Worm (Caenorhabditis elegans): Measurements from ENCODE around the gene R102.6.
"Not testable (repeated sequence)": the region's sequence is repeated elsewhere in the genome, so short reads cannot be mapped to it uniquely, and the experiment has no call there.

Gene R102.6

DNA sequence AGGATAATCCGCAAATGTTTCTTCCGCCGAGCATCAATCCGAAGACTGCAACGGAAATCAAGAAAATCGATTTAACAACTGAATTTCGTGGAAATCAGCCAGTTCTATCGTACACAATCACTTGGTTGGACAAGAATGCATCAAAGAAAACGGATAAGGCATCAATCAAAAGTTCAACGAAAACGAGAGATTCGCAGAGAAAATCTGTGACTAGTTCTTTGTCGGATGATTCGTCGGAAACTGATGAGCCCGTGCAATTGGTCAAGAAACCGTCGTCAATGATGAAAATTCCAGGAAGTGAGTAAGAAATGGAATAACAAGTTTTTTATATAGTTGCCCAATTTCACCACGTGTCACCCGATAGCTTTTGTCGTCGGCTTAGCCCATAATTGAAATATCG lies at the start of gene R102.6:
Gene R102.6 (minus strand): TSS at position 101 of the 400 bp plus-strand sequence.
- TF ChIP-seq W03F9.2 (tag; optimal IDR thresholded peaks at IDR 0.05): no peak
- no peak for TF ChIP-seq him-1 (tag; optimal IDR thresholded peaks at IDR 0.05)
- no peak for TF ChIP-seq dao-5 (tag; optimal IDR thresholded peaks at IDR 0.05)

DNA sequence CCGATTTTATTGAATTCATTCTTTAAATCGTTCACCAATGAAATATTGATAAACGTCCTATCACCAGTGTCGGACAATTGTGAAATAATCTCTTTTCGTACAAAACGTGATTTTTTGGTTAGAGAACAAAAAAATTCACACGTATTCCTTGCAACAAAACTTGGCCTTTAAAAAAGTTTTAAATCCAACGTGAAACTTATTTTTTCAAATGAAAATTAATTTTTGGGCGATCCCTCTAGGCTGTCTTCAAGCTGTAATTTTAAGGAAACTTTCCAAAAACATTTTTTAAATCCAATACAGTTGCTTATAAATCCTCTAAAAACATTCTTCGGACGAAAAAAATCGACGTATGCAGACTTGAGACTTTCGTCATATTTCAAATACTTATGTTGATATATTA lies 48.7 kb upstream of the R102.6 start, which contains the start of gene T25B9.5:
Gene T25B9.5 (minus strand): TSS at position 101 of the 400 bp plus-strand sequence.
- TF ChIP-seq dao-5 (tag; optimal IDR thresholded peaks at IDR 0.05) (no peak), him-1 (tag; optimal IDR thresholded peaks at IDR 0.05) (no peak), W03F9.2 (tag; optimal IDR thresholded peaks at IDR 0.05) (no peak)

DNA sequence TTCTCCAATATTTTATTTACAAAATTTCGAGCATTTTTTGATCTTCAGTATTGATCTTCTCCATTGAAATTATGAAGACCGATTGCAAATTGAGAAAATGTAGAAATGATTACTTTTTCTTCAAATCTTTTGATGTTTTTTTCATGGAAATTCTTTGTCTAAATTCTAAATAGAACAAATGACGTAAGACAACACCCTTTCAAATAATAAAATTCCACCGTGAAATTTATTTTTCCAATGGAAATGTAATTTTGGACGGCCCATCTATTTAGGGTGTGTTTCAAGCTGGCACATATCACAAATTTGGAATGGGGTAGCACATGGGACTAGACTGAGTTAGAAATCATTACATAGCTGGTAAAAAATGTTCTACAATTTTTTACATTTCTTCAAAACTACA lies 45.8 kb upstream of the R102.6 start, which contains the start of gene T25B9.2:
Gene T25B9.2 (minus strand): TSS at position 101 of the 400 bp plus-strand sequence.
- not testable (repeated sequence) for TF ChIP-seq him-1, W03F9.2, dao-5 (tag; optimal IDR thresholded peaks at IDR 0.05)

DNA sequence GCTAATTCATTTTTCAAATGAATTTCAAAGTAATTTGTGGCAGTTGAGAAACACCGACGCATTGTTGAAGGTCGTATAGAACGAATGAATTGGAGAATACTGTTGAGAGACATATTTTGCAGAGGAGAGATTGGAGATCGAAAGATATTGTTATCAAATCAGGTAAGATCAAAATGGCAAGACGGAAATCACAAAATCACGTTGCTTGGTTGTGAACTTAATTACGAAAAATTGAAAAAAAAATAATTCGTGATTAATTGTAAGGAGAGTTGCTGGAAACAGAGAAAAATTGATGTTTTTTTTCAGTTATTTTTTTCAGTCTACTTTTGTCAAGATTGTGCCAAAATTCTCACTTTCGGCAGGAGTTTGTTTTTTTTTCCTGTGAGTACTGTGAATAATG lies 44.1 kb upstream of the R102.6 start, which contains the start of gene T25B9.1:
Gene T25B9.1 (minus strand): TSS at position 101 of the 400 bp plus-strand sequence.
- TF ChIP-seq W03F9.2 (tag; optimal IDR thresholded peaks at IDR 0.05) (no peak), him-1 (tag; optimal IDR thresholded peaks at IDR 0.05) (no peak), dao-5 (tag; optimal IDR thresholded peaks at IDR 0.05) (no peak)

DNA sequence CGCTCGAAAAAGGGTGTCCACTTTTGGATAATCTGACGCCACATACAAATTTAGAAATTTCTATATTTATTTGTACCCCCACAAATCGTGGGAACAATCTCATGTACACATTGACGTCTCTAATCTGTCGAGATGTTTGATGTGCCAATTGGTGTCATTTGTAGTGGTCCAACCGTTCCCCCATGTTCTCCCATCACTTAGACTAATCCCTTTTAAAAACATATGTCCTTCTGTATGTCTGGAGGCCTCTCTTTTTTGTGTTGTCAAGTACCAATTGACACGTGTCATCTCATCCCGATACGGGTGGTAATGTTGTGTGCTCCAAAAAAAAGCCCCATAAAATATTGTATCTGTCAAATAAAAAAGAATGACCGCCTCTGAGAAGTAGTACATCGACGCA lies 39.3 kb upstream of the R102.6 start:
- no peak for TF ChIP-seq W03F9.2 (tag; optimal IDR thresholded peaks at IDR 0.05)
- TF ChIP-seq dao-5 (tag; optimal IDR thresholded peaks at IDR 0.05): no peak
- TF ChIP-seq him-1 (tag; optimal IDR thresholded peaks at IDR 0.05): no peak

DNA sequence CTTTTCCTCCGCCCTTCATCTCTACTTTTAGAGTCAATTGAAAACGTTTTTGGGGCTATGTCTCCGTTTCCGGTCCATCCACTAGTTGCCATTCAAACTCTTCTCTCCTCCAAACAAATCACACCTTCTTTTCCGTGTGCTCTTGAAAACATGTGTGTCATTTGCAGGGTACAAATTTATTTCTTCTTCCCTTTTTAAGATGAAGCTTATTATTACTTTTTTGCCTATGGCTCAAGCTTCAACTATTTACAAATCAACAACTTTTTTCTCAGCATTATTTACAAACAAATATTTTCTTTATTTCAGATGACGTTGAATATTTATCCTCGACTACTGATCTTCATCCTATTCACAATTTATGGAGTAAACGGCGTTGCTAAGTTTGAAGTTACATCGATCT lies 38.5 kb upstream of the R102.6 start, which contains the start of gene T25B9.3:
Gene T25B9.3 (plus strand): TSS at position 301 of the 400 bp plus-strand sequence.
- TF ChIP-seq him-1 (tag; optimal IDR thresholded peaks at IDR 0.05): no peak
- TF ChIP-seq dao-5 (tag; optimal IDR thresholded peaks at IDR 0.05): no peak
- no peak for TF ChIP-seq W03F9.2 (tag; optimal IDR thresholded peaks at IDR 0.05)

DNA sequence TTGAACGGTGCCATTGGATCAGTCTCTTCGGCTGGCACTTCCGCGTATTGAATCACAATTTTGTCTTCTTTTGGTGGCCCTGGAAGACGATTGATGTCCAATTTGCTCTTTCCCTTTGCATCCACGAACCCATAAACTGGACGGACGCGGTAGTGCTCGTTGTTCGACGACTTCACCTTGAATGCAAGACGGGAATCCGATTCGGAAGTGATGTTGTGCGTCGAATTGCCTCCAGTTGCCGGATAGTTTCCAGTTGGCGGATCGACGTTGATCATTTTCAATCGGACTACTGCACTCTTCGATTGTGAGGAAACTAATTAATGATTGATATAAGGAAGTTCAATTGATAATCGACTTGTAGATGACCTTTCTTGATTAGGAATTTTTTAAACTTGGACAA lies 32.3 kb upstream of the R102.6 start, which contains the start of gene ssp-34:
Gene ssp-34 (minus strand): TSS at position 275 of the 400 bp plus-strand sequence.
- TF ChIP-seq dao-5 (tag; optimal IDR thresholded peaks at IDR 0.05) (no peak), him-1 (tag; optimal IDR thresholded peaks at IDR 0.05) (no peak), W03F9.2 (tag; optimal IDR thresholded peaks at IDR 0.05) (no peak)

DNA sequence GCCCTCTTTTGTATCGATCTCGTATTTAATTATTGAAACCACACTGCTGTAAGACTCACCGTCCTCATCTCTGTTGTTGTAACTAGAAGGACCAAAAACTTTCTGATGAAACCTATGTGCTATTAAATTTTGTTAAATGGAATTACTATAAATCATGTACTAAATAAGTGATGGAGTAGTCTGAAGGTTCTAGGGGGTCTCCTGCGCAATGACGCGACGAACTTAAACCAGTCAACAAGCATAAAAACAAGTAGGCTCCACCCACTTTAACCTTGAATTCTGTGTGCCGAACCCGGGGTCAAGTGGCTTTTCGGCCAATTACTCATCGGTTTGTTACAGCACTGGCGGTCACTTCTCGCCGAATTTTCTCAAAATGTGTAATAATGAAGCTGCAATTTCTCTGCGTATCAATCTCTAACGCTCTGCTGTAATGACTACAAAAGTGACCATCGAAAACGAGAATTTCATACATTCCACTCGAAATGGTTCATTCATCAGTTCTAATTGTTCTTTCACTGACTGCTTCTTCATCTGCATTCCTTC lies 31.1 kb upstream of the R102.6 start, which contains the start of gene grl-21:
Gene grl-21 (plus strand): TSS at position 464 of the 543 bp plus-strand sequence.
- TF ChIP-seq dao-5 (tag; optimal IDR thresholded peaks at IDR 0.05): no peak
- no peak for TF ChIP-seq W03F9.2 (tag; optimal IDR thresholded peaks at IDR 0.05)
- no peak for TF ChIP-seq him-1 (tag; optimal IDR thresholded peaks at IDR 0.05)

DNA sequence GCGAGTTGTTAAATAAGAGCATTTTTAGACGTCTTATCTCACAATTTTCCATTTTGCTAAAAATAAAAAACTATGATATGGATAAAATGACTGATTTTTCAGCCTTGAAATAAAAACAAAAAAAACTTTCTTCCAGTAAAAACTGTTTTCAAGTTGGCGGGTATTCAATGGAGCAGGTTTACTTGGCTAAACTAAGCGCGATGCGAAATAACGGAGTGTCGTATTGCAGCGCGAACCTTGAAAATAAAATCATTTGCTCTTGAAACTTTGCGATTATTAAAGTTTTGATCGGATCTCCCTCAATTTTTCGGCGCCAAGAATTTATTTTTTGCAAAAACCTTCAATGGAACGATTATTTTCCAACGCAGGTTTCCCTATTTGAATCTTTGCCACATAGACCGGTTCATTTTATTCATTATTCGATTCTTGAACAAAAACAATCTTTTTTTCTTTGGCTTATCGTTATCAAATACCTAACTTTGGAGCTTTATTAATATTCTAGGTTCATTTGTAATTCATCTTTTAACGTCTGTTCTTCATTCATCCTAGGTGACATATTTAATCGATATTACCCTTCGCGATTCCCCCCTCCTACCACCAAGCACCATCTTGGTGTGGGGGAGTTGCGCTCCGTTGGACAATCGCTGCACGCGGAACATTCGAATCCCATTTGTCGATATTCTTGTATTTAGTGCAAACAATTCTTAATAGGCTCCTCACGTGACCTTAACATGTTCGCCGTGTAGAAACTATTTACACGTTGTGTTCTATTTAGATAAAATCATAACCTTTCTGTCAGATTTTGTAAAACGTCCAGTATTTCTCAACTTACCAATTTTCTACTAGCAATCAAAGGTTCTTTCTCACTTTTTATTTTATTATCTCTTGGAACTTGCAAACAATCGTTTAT lies 28.8 kb upstream of the R102.6 start, which contains the start of the genes orc-5 and cyb-1:
Gene orc-5 (minus strand): TSS at position 62 of the 910 bp plus-strand sequence.
Gene cyb-1 (plus strand): TSS at position 690 of the 910 bp plus-strand sequence.
- TF ChIP-seq him-1 (tag; optimal IDR thresholded peaks at IDR 0.05): no peak
- peak; percentile 22 for TF ChIP-seq W03F9.2 (tag; optimal IDR thresholded peaks at IDR 0.05)
- no peak for TF ChIP-seq dao-5 (tag; optimal IDR thresholded peaks at IDR 0.05)

DNA sequence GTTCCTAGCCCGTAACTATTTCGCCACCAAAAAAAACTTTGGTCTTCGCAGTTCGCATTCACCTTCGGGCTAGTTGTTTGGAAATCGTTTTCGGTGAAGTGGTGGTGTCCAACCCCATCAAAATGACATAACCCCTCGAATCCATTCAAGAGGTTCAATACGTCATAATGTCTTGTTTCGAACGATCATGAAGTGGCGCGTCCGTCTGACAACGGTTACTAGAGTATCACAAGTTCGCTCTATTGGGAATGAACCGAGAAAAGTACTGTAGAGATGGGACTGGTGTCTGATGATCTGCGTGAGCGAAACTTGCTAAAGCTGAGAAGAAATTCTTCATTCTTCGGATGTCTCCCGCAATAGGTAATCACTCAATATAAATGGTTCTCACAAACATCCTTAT lies 21.7 kb upstream of the R102.6 start, which contains the start of gene ZC168.2:
Gene ZC168.2 (plus strand): TSS at position 301 of the 400 bp plus-strand sequence.
- no peak for TF ChIP-seq W03F9.2 (tag; optimal IDR thresholded peaks at IDR 0.05)
- TF ChIP-seq dao-5 (tag; optimal IDR thresholded peaks at IDR 0.05): no peak
- no peak for TF ChIP-seq him-1 (tag; optimal IDR thresholded peaks at IDR 0.05)

DNA sequence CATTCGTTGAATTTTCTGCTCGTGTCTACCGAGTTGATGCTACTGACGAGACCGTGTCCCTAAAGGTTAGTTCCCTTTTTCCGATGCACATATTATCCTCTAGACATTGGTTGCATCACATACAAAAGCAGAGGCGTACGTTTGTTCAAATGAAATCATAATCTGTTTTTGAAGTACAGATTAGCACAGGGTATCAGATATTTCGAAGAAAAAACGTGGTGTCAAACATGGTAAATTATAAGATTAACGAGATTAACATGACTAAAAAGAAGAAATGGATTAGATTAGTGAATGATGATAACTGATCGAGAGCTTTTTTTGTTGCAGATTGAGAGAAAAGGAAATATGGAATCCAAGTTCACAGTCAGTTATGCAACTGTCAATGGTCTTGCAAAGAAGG lies 12.9 kb upstream of the R102.6 start:
- TF ChIP-seq W03F9.2 (tag; optimal IDR thresholded peaks at IDR 0.05) (no peak), him-1 (tag; optimal IDR thresholded peaks at IDR 0.05) (no peak), dao-5 (tag; optimal IDR thresholded peaks at IDR 0.05) (no peak)

DNA sequence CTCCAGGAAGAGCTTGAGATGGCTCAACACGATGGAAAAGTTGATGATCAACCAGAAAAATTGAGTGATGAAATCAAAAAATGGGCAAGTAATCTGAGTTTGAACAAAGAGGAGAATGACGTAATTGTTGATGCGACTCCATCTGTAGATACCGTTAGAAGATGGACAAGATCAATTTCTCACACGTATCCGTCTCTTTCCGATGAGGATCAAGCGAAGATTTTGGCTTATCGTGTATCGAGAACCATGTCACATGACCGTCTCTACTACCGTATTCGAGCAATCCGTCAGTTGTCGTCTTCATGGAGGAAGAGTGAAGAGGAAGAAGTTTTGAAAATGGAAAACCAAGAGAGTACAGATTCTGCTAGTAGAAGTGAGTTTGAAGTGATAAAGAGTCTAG lies 12.1 kb upstream of the R102.6 start:
- no peak for TF ChIP-seq him-1 (tag; optimal IDR thresholded peaks at IDR 0.05)
- no peak for TF ChIP-seq dao-5 (tag; optimal IDR thresholded peaks at IDR 0.05)
- no peak for TF ChIP-seq W03F9.2 (tag; optimal IDR thresholded peaks at IDR 0.05)

DNA sequence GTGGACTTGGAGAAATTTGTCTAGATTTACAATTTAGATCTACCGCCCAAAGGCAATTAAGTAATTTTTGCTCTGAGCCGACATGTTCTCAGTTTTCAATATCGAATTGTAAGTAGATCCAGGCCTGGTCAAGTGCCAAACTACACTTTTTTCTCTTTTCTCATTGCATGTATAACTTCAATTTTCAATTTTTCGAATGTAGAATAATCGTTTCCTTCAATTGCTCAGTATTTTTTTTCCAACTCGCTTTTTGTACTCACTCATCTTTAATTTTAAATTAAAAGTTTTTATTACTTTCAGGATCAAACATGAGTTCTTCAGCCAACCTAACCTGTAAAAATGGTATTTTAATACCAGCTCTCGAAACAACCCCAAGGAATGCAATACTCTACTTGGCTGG lies 10.4 kb upstream of the R102.6 start, which contains the start of gene ncx-3:
Gene ncx-3 (plus strand): TSS at position 301 of the 400 bp plus-strand sequence.
- TF ChIP-seq dao-5 (tag; optimal IDR thresholded peaks at IDR 0.05) (no peak), W03F9.2 (tag; optimal IDR thresholded peaks at IDR 0.05) (no peak), him-1 (tag; optimal IDR thresholded peaks at IDR 0.05) (no peak)

Measured in whole organism, L4/young adult.